Fruit fly (Drosophila melanogaster) whole organism, pupa: Measurements from ENCODE around the gene Rph.

ENCODE experiments used
- CG12605 ChIP-seq: fragments of 200-800 bp; sonication (Bioruptor generic); IDR thresholded peaks from 2 replicates; pipeline ENCODE4 v1.3.6; 2022; ENCODE audit warnings: missing biosample characterization, missing genetic modification characterization
- CG13204 ChIP-seq: fragments of 200-800 bp; sonication (Bioruptor generic); optimal IDR thresholded peaks from 2 replicates; lab custom pipeline; 2018; ENCODE audit warnings: missing biosample characterization, mild to moderate bottlenecking, missing genetic modification characterization, moderate library complexity
- CG14655 ChIP-seq: fragments of 200-800 bp; sonication (Bioruptor generic); optimal IDR thresholded peaks from 3 replicates; lab custom pipeline; 2017; ENCODE audit warnings: mild to moderate bottlenecking, missing biosample characterization, missing genetic modification reagents, missing genetic modification characterization
- CG34367 ChIP-seq: fragments of 200-800 bp; sonication (Bioruptor generic); optimal IDR thresholded peaks from 2 replicates; lab custom pipeline; 2018; ENCODE audit warnings: missing biosample characterization, mild to moderate bottlenecking, missing genetic modification characterization
- CG4496 ChIP-seq: fragments of 200-800 bp; sonication (Bioruptor generic); IDR thresholded peaks from 3 replicates; pipeline ENCODE4 v1.3.6; 2022; ENCODE audit warnings: missing biosample characterization, missing genetic modification characterization
- CG8301 ChIP-seq: fragments of 200-800 bp; sonication (Bioruptor generic); optimal IDR thresholded peaks from 2 replicates; lab custom pipeline; 2018; ENCODE audit warnings: missing biosample characterization, mild to moderate bottlenecking, missing genetic modification characterization
- EcR ChIP-seq: fragments of 200-800 bp; sonication (Bioruptor generic); optimal IDR thresholded peaks from 3 replicates; lab custom pipeline; 2019; ENCODE audit warnings: missing biosample characterization, missing genetic modification characterization, mild to moderate bottlenecking, moderate library complexity, missing genetic modification reagents
- Pif1A ChIP-seq: fragments of 200-800 bp; sonication (Bioruptor generic); optimal IDR thresholded peaks from 3 replicates; lab custom pipeline; 2016; ENCODE audit warnings: missing biosample characterization, missing genetic modification characterization
- Pif1B ChIP-seq: fragments of 200-800 bp; sonication (Bioruptor generic); optimal IDR thresholded peaks from 3 replicates; lab custom pipeline; 2016; ENCODE audit warnings: missing biosample characterization, missing genetic modification characterization
- Snoo ChIP-seq: fragments of 200-800 bp; sonication (Bioruptor generic); optimal IDR thresholded peaks from 3 replicates; lab custom pipeline; 2017; ENCODE audit warnings: missing biosample characterization, mild to moderate bottlenecking, missing genetic modification characterization, inconsistent platforms
- fd96Ca ChIP-seq: fragments of 200-800 bp; sonication (Bioruptor generic); IDR thresholded peaks from 3 replicates; pipeline ENCODE4 v1.3.6; 2022; ENCODE audit warnings: missing biosample characterization, missing genetic modification characterization
- gl ChIP-seq: fragments of 200-800 bp; sonication (Bioruptor generic); optimal IDR thresholded peaks from 2 replicates; lab custom pipeline; 2018; ENCODE audit warnings: missing biosample characterization, mild to moderate bottlenecking, missing genetic modification characterization

DNA sequence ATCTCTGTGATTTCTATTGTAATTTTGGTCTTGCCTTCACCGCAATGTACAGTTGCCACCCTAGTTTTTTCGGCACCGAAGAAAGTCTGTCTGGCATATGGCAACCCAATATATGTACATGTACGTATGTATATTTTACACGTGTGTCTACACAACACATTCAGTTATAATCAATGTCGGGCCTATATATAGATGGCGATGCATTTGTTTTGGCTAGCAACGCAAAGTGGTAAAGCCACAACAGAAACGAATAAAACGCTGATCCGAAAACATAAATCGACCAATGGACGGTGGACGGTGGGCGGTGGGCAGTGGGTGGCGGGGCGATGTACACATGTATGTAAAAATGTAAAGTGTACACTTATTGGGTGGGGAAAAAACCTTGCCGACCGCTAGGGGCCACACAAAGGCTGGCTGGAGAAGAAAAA, 28.9 kb downstream of the Rph start:
- TF ChIP-seq CG8301 (tag; lab: Kevin White, UChicago) = no peak
- no peak for TF ChIP-seq fd96Ca (GFP tag; lab: Robert Waterston, UW)
- TF ChIP-seq Pif1A (GFP tag; lab: Kevin White, UChicago) = no peak
- TF ChIP-seq Snoo (tag; lab: Kevin White, UChicago) = no peak
- no peak for TF ChIP-seq CG4496 (GFP tag; lab: Robert Waterston, UW)
- TF ChIP-seq CG34367 = no peak
- no peak for TF ChIP-seq CG14655 (GFP tag; lab: Kevin White, UChicago)
- no peak for TF ChIP-seq gl (tag; lab: Kevin White, UChicago)
- no peak for TF ChIP-seq EcR
- TF ChIP-seq Pif1B = no peak
- no peak for TF ChIP-seq CG13204 (GFP tag; lab: Kevin White, UChicago)
- no peak for TF ChIP-seq CG12605 (GFP tag; lab: Robert Waterston, UW)
